Worm (Caenorhabditis elegans) whole organism, L4/young adult: Measurements from ENCODE around the gene skp-1.

Experiments
- W03F9.2 ChIP-seq: fragments of 150-350 bp; optimal IDR thresholded peaks from 2 replicates; lab custom pipeline; 2014; ENCODE audit warnings: missing biosample characterization, missing genetic modification characterization
- dao-5 ChIP-seq: sonication (generic microtip); optimal IDR thresholded peaks from 2 replicates; lab custom pipeline; 2016; ENCODE audit warnings: missing genotype, missing genetic modification characterization, moderate library complexity, missing compliant biosample characterization
- him-1 ChIP-seq: sonication (generic microtip); optimal IDR thresholded peaks from 2 replicates; lab custom pipeline; 2016; ENCODE audit warnings: missing genotype, missing genetic modification reagents, missing genetic modification characterization, missing compliant biosample characterization

DNA sequence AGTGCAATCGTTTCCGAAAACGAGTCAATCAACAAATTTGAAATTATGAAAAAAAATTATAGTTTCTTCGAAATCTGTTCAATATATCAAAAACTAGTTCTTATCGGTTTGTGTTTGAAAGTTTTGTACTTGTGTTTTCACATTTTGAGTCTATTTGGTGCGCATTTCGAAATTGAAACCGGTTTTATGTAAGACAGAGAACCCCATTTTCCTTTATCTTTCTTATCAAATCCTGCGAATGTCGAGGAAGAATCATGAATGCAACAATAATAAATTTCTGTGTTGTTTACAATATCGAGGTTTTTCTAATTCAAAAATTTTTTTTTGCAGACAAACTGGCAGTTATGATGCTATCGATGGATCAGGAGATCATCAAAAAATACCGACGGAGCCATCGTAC lies 37.6 kb downstream of the skp-1 start:
- no peak for TF ChIP-seq him-1 (tag; lab: Kevin White, UChicago)
- no peak for TF ChIP-seq dao-5 (tag; lab: Kevin White, UChicago)
- TF ChIP-seq W03F9.2, result no peak
